Worm (Caenorhabditis elegans): Measurements from ENCODE around the gene his-37.

Gene his-37

DNA sequence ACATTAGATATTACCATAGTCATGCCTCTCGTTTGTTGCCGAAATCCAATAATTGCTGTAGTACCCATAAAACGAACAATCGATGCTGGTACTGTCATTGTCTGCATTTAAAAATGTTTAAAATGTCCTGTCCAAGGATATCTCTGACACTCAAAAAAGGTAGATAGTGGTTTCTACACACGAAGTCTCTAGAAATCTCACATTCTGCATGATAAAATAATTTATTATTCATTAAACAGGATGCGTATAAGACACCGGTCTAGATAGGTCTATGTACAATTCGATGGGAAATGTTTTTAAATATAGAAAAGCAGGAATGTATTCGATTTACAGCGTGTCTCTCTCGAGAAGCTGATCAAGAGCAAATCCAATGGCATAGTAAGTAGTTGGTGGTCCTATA, 7.3 kb upstream of the his-37 start, which contains the start of gene C50F4.12:
TSS of gene C50F4.12 (minus strand) at position 101 of the 400 bp plus-strand sequence.
- TF ChIP-seq ztf-23 (GFP tag; IDR thresholded peaks at IDR 0.05) (no peak), tab-1 (GFP tag; IDR thresholded peaks at IDR 0.05) (no peak), ztf-29 (GFP tag; IDR thresholded peaks at IDR 0.05) (no peak), ref-1 (GFP tag; conservative IDR thresholded peaks at IDR 0.05) (no peak), klf-2 (GFP tag; conservative IDR thresholded peaks at IDR 0.05) (no peak), cog-1 (tag; optimal IDR thresholded peaks at IDR 0.05) (no peak), med-1 (GFP tag; optimal IDR thresholded peaks at IDR 0.05; ENCODE audit: insufficient read depth) (no peak), flt-1 (GFP tag; IDR thresholded peaks at IDR 0.05) (no peak), T22C8.4 (GFP tag; IDR thresholded peaks at IDR 0.05) (no peak)

DNA sequence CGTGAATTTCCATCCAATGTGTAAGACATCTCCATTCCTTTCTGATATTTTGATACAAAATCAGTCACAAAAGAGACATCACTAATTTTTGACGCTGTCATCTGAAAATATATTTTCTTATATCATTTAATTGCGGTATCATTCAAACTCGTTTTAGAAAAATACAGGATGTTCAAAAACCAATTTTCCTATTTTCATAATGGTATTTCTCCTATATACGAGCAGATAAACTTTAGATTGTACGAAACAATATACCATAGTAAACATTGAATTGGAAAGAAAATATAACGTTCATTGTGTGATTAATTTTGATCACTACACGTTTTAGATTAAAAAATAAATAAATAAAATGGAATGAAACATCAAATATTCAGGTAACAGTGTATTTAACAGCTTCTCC, 5.4 kb upstream of the his-37 start, which contains the start of gene C50F4.16:
TSS of gene C50F4.16 (minus strand) at position 101 of the 400 bp plus-strand sequence.
- no peak for TF ChIP-seq med-1 (GFP tag; optimal IDR thresholded peaks at IDR 0.05; ENCODE audit: insufficient read depth)
- no peak for TF ChIP-seq ztf-29 (GFP tag; IDR thresholded peaks at IDR 0.05)
- TF ChIP-seq ref-1 (GFP tag; conservative IDR thresholded peaks at IDR 0.05) = no peak
- no peak for TF ChIP-seq T22C8.4 (GFP tag; IDR thresholded peaks at IDR 0.05)
- no peak for TF ChIP-seq ztf-23 (GFP tag; IDR thresholded peaks at IDR 0.05)
- no peak for TF ChIP-seq tab-1 (GFP tag; IDR thresholded peaks at IDR 0.05)
- TF ChIP-seq klf-2 (GFP tag; conservative IDR thresholded peaks at IDR 0.05) = no peak
- no peak for TF ChIP-seq flt-1 (GFP tag; IDR thresholded peaks at IDR 0.05)
- no peak for TF ChIP-seq cog-1 (tag; optimal IDR thresholded peaks at IDR 0.05)

DNA sequence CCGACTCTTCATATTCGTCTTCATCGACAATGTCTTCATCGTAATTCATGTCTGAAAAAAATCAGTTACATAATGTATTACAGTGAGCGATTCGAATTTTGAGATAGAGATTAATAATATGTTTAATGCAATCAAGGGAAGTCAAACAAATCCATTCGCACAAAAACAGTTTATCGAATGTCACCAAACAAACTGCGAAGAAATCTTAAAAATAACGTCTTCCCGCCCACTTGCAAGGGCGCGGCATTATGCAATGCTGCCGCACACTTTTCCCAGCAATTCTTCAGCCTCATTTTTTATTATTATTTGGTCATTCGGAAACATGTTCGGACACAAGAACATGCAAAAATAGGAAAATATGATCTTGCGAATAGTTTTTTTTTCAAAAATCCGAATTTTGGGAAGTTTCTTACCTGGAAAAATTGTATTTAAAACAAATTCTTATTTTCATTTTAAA, 2.7 kb upstream of the his-37 start, which contains the start of gene mdf-1:
TSS of gene mdf-1 (minus strand) at position 51 of the 457 bp plus-strand sequence.
- no peak for TF ChIP-seq cog-1 (tag; optimal IDR thresholded peaks at IDR 0.05)
- TF ChIP-seq med-1 (GFP tag; optimal IDR thresholded peaks at IDR 0.05; ENCODE audit: insufficient read depth) = peak; percentile 28
- peak; percentile 67; the same call in 1 of the 2 replicates for TF ChIP-seq ztf-23 (GFP tag; IDR thresholded peaks at IDR 0.05)
- TF ChIP-seq flt-1 (GFP tag; IDR thresholded peaks at IDR 0.05) = 0 out of 2 replicates have a peak, but pooled peaks have one; percentile 52
- 0 out of 2 replicates have a peak, but pooled peaks have one; percentile 33 for TF ChIP-seq ref-1 (GFP tag; conservative IDR thresholded peaks at IDR 0.05)
- TF ChIP-seq klf-2 (GFP tag; conservative IDR thresholded peaks at IDR 0.05) = 0 out of 2 replicates have a peak, but pooled peaks have one; percentile 35
- TF ChIP-seq ztf-29 (GFP tag; IDR thresholded peaks at IDR 0.05) = no peak

DNA sequence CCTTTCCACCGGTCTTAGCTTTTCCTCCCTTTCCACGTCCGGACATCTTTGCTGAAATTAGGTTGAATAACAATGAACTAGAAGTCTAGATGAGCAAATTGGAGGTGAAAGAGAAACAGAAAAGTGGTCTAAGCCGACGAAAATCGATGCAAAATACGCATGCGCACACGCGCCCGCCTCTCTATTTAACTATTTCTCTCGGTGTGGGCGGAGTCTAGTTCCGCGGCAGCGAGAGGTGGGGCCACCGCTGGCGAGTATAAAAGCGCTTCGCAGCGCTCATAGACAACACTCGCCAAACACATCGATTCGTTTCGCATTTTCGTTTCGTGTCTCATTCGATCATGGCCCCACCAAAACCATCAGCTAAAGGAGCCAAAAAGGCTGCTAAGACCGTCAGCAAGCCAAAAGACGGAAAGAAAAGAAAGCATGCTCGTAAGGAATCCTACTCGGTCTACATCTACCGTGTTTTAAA, 1.6 kb upstream of the his-37 start, which contains the start of the genes his-35 and his-41:
TSS of gene his-35 (minus strand) at position 51 of the 472 bp plus-strand sequence.
TSS of gene his-41 (plus strand) at position 299 of the 472 bp plus-strand sequence.
- TF ChIP-seq ztf-23 (GFP tag; IDR thresholded peaks at IDR 0.05) (no peak; the same call in 1 of the 2 replicates), ztf-29 (GFP tag; IDR thresholded peaks at IDR 0.05) (0 out of 2 replicates have a peak, but pooled peaks have one; percentile 20), T22C8.4 (GFP tag; IDR thresholded peaks at IDR 0.05) (peak; percentile 46), med-1 (GFP tag; optimal IDR thresholded peaks at IDR 0.05; ENCODE audit: insufficient read depth) (no peak), flt-1 (GFP tag; IDR thresholded peaks at IDR 0.05) (0 out of 2 replicates have a peak, but pooled peaks have one; percentile 9)

DNA sequence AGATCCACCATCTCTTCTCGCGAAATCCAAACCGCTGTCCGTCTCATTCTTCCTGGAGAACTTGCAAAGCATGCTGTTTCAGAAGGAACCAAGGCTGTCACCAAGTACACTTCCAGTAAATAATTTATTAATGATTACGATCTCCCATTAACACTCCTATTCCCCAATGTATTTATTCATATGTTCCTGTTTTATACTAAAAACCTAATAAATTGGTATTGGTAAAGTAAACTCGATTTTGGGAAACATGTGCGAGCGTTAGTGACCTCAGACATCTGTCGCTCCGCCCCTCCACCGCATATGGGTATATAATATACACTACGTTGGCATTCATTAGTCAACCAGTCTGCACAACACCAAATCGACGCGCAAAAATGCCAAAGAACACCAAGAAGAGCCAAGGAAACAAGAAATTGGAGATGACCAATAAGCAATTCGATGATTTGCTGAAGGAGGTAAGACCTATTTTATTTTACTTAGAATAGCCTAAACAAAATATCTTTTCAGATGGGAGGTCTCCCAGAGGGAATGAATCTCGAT, 793 bp upstream of the his-37 start, which contains the start of gene C50F4.6:
TSS of gene C50F4.6 (plus strand) at position 51 of the 540 bp plus-strand sequence.
- TF ChIP-seq ztf-29 (GFP tag; IDR thresholded peaks at IDR 0.05) (no peak), T22C8.4 (GFP tag; IDR thresholded peaks at IDR 0.05) (no peak), tab-1 (GFP tag; IDR thresholded peaks at IDR 0.05) (no peak), med-1 (GFP tag; optimal IDR thresholded peaks at IDR 0.05; ENCODE audit: insufficient read depth) (no peak)

DNA sequence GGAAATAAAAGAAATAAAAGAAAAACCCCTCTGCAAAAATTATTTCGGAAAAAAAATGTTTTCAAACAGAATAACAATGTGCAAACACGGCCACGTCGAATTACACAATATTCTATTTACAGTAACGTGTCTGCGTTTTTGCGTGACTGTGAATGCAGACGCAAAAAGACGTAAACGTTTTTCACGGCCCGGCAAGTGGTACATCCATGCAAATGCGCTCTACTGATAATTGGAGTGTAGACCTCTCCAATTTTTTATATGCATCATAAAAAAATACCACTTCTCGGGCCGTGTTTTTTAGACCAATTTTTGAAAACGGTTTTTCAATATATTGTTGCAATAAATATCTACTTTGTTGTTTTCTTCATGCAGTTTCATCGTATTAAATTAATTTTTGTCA, 2.6 kb downstream of the his-37 start, which contains the start of gene nstp-10:
TSS of gene nstp-10 (minus strand) at position 378 of the 400 bp plus-strand sequence.
- TF ChIP-seq med-1 (GFP tag; optimal IDR thresholded peaks at IDR 0.05; ENCODE audit: insufficient read depth) (no peak), cog-1 (tag; optimal IDR thresholded peaks at IDR 0.05) (peak; percentile 23)

DNA sequence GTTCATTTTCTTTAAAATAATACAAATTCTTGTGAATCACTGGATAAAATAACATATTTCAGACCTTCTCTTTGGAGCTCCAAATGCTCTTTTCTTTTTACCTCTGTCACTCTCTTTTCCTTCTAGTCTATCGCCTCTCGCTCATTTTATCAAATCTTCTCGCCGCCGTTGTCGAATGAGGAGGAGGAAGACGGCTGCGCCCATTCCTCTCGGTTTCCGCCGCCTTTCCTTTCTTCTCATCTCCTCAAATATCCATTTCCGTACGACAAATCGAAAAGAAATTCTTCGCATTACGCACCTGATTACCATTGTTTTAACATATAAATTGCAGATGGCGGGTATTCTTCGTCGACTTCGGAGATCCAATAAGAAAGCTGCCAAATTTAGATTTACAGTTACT, 3.4 kb downstream of the his-37 start, which contains the start of gene ehbp-1:
TSS of gene ehbp-1 (plus strand) at position 332 of the 400 bp plus-strand sequence.
- no peak for TF ChIP-seq cog-1 (tag; optimal IDR thresholded peaks at IDR 0.05)
- no peak for TF ChIP-seq ref-1 (GFP tag; conservative IDR thresholded peaks at IDR 0.05)
- no peak for TF ChIP-seq ztf-29 (GFP tag; IDR thresholded peaks at IDR 0.05)
- no peak for TF ChIP-seq T22C8.4 (GFP tag; IDR thresholded peaks at IDR 0.05)
- no peak for TF ChIP-seq tab-1 (GFP tag; IDR thresholded peaks at IDR 0.05)
- TF ChIP-seq med-1 (GFP tag; optimal IDR thresholded peaks at IDR 0.05; ENCODE audit: insufficient read depth) = no peak
- no peak for TF ChIP-seq flt-1 (GFP tag; IDR thresholded peaks at IDR 0.05)
- no peak for TF ChIP-seq klf-2 (GFP tag; conservative IDR thresholded peaks at IDR 0.05)
- no peak for TF ChIP-seq ztf-23 (GFP tag; IDR thresholded peaks at IDR 0.05)

DNA sequence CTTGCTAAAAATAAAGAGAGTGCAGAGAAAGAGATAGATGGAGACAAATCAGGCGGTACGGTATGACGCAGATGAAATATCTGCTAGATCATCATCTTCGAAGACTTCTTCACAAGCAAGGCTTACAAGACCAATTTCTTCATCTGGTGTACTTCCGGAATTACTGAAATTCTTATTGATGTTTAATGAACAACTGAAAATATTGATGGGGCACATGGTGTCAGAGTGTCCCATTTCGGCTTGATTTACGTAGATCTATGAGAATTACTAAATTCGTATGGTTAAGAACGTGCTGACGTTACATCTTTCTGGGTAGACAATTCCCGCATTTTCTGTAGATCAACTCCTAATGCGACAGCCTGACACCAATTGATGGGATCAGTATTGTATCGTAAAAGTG, 9.8 kb downstream of the his-37 start:
- TF ChIP-seq flt-1 (GFP tag; IDR thresholded peaks at IDR 0.05) (no peak), ztf-29 (GFP tag; IDR thresholded peaks at IDR 0.05) (no peak), ref-1 (GFP tag; conservative IDR thresholded peaks at IDR 0.05) (no peak), T22C8.4 (GFP tag; IDR thresholded peaks at IDR 0.05) (no peak), cog-1 (tag; optimal IDR thresholded peaks at IDR 0.05) (no peak), tab-1 (GFP tag; IDR thresholded peaks at IDR 0.05) (no peak), ztf-23 (GFP tag; IDR thresholded peaks at IDR 0.05) (no peak), klf-2 (GFP tag; conservative IDR thresholded peaks at IDR 0.05) (no peak), med-1 (GFP tag; optimal IDR thresholded peaks at IDR 0.05; ENCODE audit: insufficient read depth) (no peak)

DNA sequence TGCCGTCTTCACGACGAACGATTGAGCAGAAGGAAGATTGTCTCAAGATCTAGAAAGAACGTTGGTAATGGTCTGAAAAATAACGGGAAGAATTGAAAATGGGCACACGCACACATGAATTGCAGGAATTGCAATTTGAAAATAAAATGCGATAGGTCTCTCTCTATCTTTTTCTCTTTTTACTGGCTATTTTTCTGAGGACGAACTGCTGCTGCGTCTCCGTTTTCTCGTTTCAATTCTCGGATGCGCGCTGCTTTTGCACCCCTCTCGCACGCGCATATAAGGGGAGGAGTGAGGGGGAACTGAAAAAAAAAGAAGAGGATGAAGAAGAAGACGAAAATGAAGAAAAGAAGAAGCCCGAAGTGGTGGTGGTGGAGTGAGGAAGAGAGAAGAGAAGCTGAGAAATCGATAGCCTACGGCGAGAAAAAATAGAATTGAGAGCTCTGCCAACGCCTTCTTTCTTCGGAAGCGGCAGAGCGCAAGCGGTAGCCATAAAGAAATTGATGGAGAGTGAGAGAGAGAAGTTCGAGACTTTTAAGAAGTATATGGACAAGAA, 14.8 kb downstream of the his-37 start, which contains the start of gene rgef-1:
TSS of gene rgef-1 (minus strand) at position 51 of the 556 bp plus-strand sequence.
- no peak for TF ChIP-seq T22C8.4 (GFP tag; IDR thresholded peaks at IDR 0.05)
- peak; percentile 34; the same call in 1 of the 2 replicates for TF ChIP-seq ztf-23 (GFP tag; IDR thresholded peaks at IDR 0.05)

All from whole organism, midembryonic.